Worm (Caenorhabditis elegans): ENCODE data around the gene C14C11.1.

DNA sequence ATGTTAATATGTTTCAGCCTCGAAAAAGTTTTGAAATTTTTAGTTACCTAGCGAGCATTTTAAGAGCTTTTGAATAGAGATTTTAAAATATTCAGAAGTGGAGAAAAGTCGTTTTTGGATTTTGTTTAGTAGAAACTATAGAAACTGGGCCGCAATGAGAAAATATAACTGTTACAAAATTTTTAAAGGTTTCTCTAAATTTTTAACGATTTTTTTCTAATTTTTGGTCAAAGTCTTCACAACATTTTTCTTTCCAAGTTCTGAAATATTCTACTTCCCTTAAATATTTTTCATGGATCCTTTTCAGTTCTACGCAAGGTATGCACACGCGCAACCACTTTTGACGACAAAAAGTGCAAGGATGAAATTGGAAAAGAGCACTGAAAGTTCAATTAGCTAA lies 42.1 kb downstream of the C14C11.1 start, which contains the start of gene peli-1:
- TF ChIP-seq dpl-1 (GFP tag; optimal IDR thresholded peaks at IDR 0.05) (no peak), ama-1 (optimal IDR thresholded peaks at IDR 0.05) (no peak), lin-15B (tag; optimal IDR thresholded peaks at IDR 0.05) (no peak), ceh-28 (tag; optimal IDR thresholded peaks at IDR 0.05) (no peak), lin-39 (tag; optimal IDR thresholded peaks at IDR 0.05) (no peak), vab-7 (GFP tag; IDR thresholded peaks at IDR 0.05) (no peak), lsy-2 (tag; optimal IDR thresholded peaks at IDR 0.05) (no peak), aly-2 (tag; optimal IDR thresholded peaks at IDR 0.05) (no peak), skn-1 (tag; optimal IDR thresholded peaks at IDR 0.05) (no peak), ces-1 (GFP tag; optimal IDR thresholded peaks at IDR 0.05) (no peak), ceh-82 (tag; optimal IDR thresholded peaks at IDR 0.05) (no peak)

Data from whole organism, L4 larva.